Worm (Caenorhabditis elegans) whole organism, young adult: ENCODE data around the gene F36H5.12.

Source experiments
- B0336.3 ChIP-seq: fragments of 200-800 bp; sonication (Bioruptor generic); IDR thresholded peaks from 2 replicates; pipeline ENCODE4 v1.3.6; 2022; ENCODE audit warnings: missing genetic modification characterization, missing compliant biosample characterization
- C06A6.2 ChIP-seq: fragments of 200-800 bp; sonication (Bioruptor generic); conservative IDR thresholded peaks from 2 replicates; pipeline ENCODE4 v1.3.6; 2022; ENCODE audit warnings: missing genetic modification characterization, missing compliant biosample characterization
- F39B2.1 ChIP-seq: fragments of 200-800 bp; sonication (Bioruptor generic); IDR thresholded peaks from 2 replicates; pipeline ENCODE4 v1.3.6; 2022; ENCODE audit warnings: missing genetic modification reagents, missing genetic modification characterization, missing compliant biosample characterization
- F49E8.2 ChIP-seq: sonication (generic microtip); optimal IDR thresholded peaks from 3 replicates; lab custom pipeline; 2017; ENCODE audit warnings: missing genetic modification characterization, mild to moderate bottlenecking, missing compliant biosample characterization, antibody characterized with exemption, moderate library complexity; ENCODE audit not compliant: insufficient read depth
- F52B5.7 ChIP-seq: sonication (generic microtip); optimal IDR thresholded peaks from 2 replicates; lab custom pipeline; 2016; ENCODE audit warnings: mild to moderate bottlenecking, missing genetic modification characterization, missing compliant biosample characterization
- K12H6.12 ChIP-seq: fragments of 200-800 bp; sonication (Bioruptor generic); optimal IDR thresholded peaks from 2 replicates; lab custom pipeline; 2018; ENCODE audit warnings: mild to moderate bottlenecking, missing genetic modification characterization, missing compliant biosample characterization
- T26A5.8 ChIP-seq: sonication (generic microtip); optimal IDR thresholded peaks from 2 replicates; lab custom pipeline; 2016; ENCODE audit warnings: missing genetic modification characterization, missing compliant biosample characterization
- Y79H2A.3 ChIP-seq: fragments of 200-800 bp; sonication (Bioruptor generic); conservative IDR thresholded peaks from 2 replicates; pipeline ENCODE4 v1.3.6; 2022; ENCODE audit warnings: missing genetic modification reagents, missing genetic modification characterization, missing compliant biosample characterization
- atf-7 ChIP-seq: sonication (generic microtip); optimal IDR thresholded peaks from 2 replicates; lab custom pipeline; 2017; ENCODE audit warnings: mild to moderate bottlenecking, missing genetic modification characterization, missing compliant biosample characterization
- athp-1 ChIP-seq: sonication (generic microtip); optimal IDR thresholded peaks from 2 replicates; lab custom pipeline; 2017; ENCODE audit warnings: mild to moderate bottlenecking, missing genetic modification characterization, missing compliant biosample characterization
- attf-5 ChIP-seq: fragments of 200-800 bp; sonication (Bioruptor generic); optimal IDR thresholded peaks from 2 replicates; lab custom pipeline; 2018; ENCODE audit warnings: mild to moderate bottlenecking, missing genetic modification characterization, missing compliant biosample characterization
- ceh-91 ChIP-seq: fragments of 200-800 bp; sonication (Bioruptor generic); IDR thresholded peaks from 2 replicates; pipeline ENCODE4 v1.3.6; 2022; ENCODE audit warnings: missing genetic modification reagents, missing genetic modification characterization, missing compliant biosample characterization
- dox-1 ChIP-seq: fragments of 200-800 bp; sonication (Bioruptor generic); IDR thresholded peaks from 2 replicates; pipeline ENCODE4 v1.3.6; 2022; ENCODE audit warnings: missing genetic modification reagents, missing genetic modification characterization, missing compliant biosample characterization
- efl-1 ChIP-seq: fragments of 150-350 bp; optimal IDR thresholded peaks from 2 replicates; lab custom pipeline; 2014; ENCODE audit warnings: missing biosample characterization, missing genetic modification reagents, missing genetic modification characterization
- ekl-4 ChIP-seq: fragments of 200-800 bp; sonication (Bioruptor generic); IDR thresholded peaks from 2 replicates; pipeline ENCODE4 v1.3.6; 2022; ENCODE audit warnings: missing genetic modification reagents, missing genetic modification characterization, missing compliant biosample characterization
- gei-17 ChIP-seq: fragments of 200-800 bp; sonication (Bioruptor generic); optimal IDR thresholded peaks from 2 replicates; lab custom pipeline; 2018; ENCODE audit warnings: mild to moderate bottlenecking, missing genetic modification characterization, missing compliant biosample characterization
- hlh-26 ChIP-seq: fragments of 200-800 bp; sonication (Bioruptor generic); conservative IDR thresholded peaks from 2 replicates; pipeline ENCODE4 v1.3.6; 2022; ENCODE audit warnings: missing genetic modification reagents, missing genetic modification characterization, missing compliant biosample characterization
- hmg-20 ChIP-seq: fragments of 200-800 bp; sonication (Bioruptor generic); IDR thresholded peaks from 2 replicates; pipeline ENCODE4 v1.3.6; 2022; ENCODE audit warnings: missing genetic modification reagents, missing genetic modification characterization, missing compliant biosample characterization
- hrde-1 ChIP-seq: sonication (generic microtip); optimal IDR thresholded peaks from 2 replicates; lab custom pipeline; 2016; ENCODE audit warnings: missing genetic modification characterization, mild to moderate bottlenecking, missing compliant biosample characterization, moderate library complexity, missing genotype, missing genetic modification reagents, borderline replicate concordance
- let-607 ChIP-seq, 2 experiments: fragments of 200-800 bp in 1 of 2; sonication (Bioruptor generic) in 1 of 2; sonication (generic microtip) in 1 of 2; optimal IDR thresholded peaks; 2 replicates each; lab custom pipeline; 2016 to 2018; ENCODE audit warnings: mild to moderate bottlenecking in 2 of 2, missing compliant biosample characterization in 2 of 2, missing genetic modification characterization in 2 of 2, moderate library complexity in 2 of 2, missing genotype in 1 of 2
- lin-35 ChIP-seq, 3 experiments: fragments of 150-350 bp in 2 of 3; sonication (generic microtip) in 1 of 3; optimal IDR thresholded peaks; 2 replicates each; lab custom pipeline; 2014 to 2018; ENCODE audit warnings: missing biosample characterization in 3 of 3, missing genetic modification characterization in 3 of 3, missing genetic modification reagents in 3 of 3
- lin-40 ChIP-seq: sonication (generic microtip); optimal IDR thresholded peaks from 2 replicates; lab custom pipeline; 2016; ENCODE audit warnings: missing genetic modification characterization, mild to moderate bottlenecking, missing compliant biosample characterization, missing genotype, missing genetic modification reagents
- lin-54 ChIP-seq: fragments of 200-800 bp; sonication (Bioruptor generic); optimal IDR thresholded peaks from 2 replicates; lab custom pipeline; 2018; ENCODE audit warnings: mild to moderate bottlenecking, missing genetic modification characterization, missing compliant biosample characterization
- madf-10 ChIP-seq: sonication (generic microtip); optimal IDR thresholded peaks from 2 replicates; lab custom pipeline; 2016; ENCODE audit warnings: mild to moderate bottlenecking, missing genetic modification characterization, missing compliant biosample characterization
- madf-6 ChIP-seq: fragments of 200-800 bp; sonication (Bioruptor generic); IDR thresholded peaks from 2 replicates; pipeline ENCODE4 v1.3.6; 2022; ENCODE audit warnings: missing genetic modification reagents, missing genetic modification characterization, missing compliant biosample characterization
- madf-8 ChIP-seq: fragments of 200-800 bp; sonication (Bioruptor generic); conservative IDR thresholded peaks from 2 replicates; pipeline ENCODE4 v1.3.6; 2022; ENCODE audit warnings: missing genetic modification reagents, missing genetic modification characterization, missing compliant biosample characterization
- mel-28 ChIP-seq: sonication (generic microtip); optimal IDR thresholded peaks from 2 replicates; lab custom pipeline; 2016; ENCODE audit warnings: borderline replicate concordance, mild to moderate bottlenecking, missing genetic modification characterization, missing compliant biosample characterization
- nfya-1 ChIP-seq: sonication (generic microtip); optimal IDR thresholded peaks from 2 replicates; lab custom pipeline; 2017; ENCODE audit warnings: antibody characterized with exemption, missing compliant biosample characterization, missing genetic modification characterization, borderline replicate concordance; ENCODE audit not compliant: insufficient read depth
- nhr-90 ChIP-seq: sonication (generic microtip); optimal IDR thresholded peaks from 2 replicates; lab custom pipeline; 2016; ENCODE audit warnings: missing genotype, mild to moderate bottlenecking, missing genetic modification characterization, missing compliant biosample characterization
- pbrm-1 ChIP-seq: fragments of 200-800 bp; sonication (Bioruptor generic); IDR thresholded peaks from 2 replicates; pipeline ENCODE4 v1.3.6; 2022; ENCODE audit warnings: missing genetic modification reagents, missing genetic modification characterization, missing compliant biosample characterization
- rcor-1 ChIP-seq: fragments of 200-800 bp; sonication (Bioruptor generic); IDR thresholded peaks from 2 replicates; pipeline ENCODE4 v1.3.6; 2022; ENCODE audit warnings: missing genetic modification reagents, missing genetic modification characterization, missing compliant biosample characterization
- snpc-1.1 ChIP-seq: sonication (generic microtip); optimal IDR thresholded peaks from 2 replicates; lab custom pipeline; 2017; ENCODE audit warnings: missing genetic modification characterization, mild to moderate bottlenecking, missing compliant biosample characterization, antibody characterized with exemption, moderate library complexity, missing genotype, missing genetic modification reagents; ENCODE audit not compliant: insufficient read depth
- snpc-3.4 ChIP-seq: sonication (generic microtip); optimal IDR thresholded peaks from 2 replicates; lab custom pipeline; 2017; ENCODE audit warnings: missing genetic modification characterization, mild to moderate bottlenecking, missing compliant biosample characterization, antibody characterized with exemption, moderate library complexity, missing genotype, missing genetic modification reagents
- tbp1 ChIP-seq: fragments of 200-800 bp; sonication (Bioruptor generic); optimal IDR thresholded peaks from 2 replicates; lab custom pipeline; 2018; ENCODE audit warnings: mild to moderate bottlenecking, missing genetic modification characterization, missing compliant biosample characterization
- tlf-1 ChIP-seq: fragments of 200-800 bp; sonication (Bioruptor generic); optimal IDR thresholded peaks from 2 replicates; lab custom pipeline; 2018; ENCODE audit warnings: mild to moderate bottlenecking, missing genetic modification characterization, missing compliant biosample characterization
- unc-62 ChIP-seq: fragments of 150-350 bp; optimal IDR thresholded peaks from 2 replicates; lab custom pipeline; 2014; ENCODE audit warnings: missing biosample characterization, missing genetic modification reagents, missing genetic modification characterization
- xnd-1 ChIP-seq: sonication (generic microtip); optimal IDR thresholded peaks from 2 replicates; lab custom pipeline; 2016; ENCODE audit warnings: missing genotype, missing genetic modification reagents, missing genetic modification characterization, missing compliant biosample characterization
- ztf-6 ChIP-seq: fragments of 200-800 bp; sonication (Bioruptor generic); IDR thresholded peaks from 2 replicates; pipeline ENCODE4 v1.3.6; 2022; ENCODE audit warnings: missing genetic modification reagents, missing genetic modification characterization, missing compliant biosample characterization

The F36H5.12 gene

ce11 chrII:1782474-1782873 lies 39.8 kb downstream of the F36H5.12 start, which contains the start of gene math-4:
Gene math-4 (minus strand): TSS chrII:1782574.
- TF ChIP-seq xnd-1: no peak

DNA sequence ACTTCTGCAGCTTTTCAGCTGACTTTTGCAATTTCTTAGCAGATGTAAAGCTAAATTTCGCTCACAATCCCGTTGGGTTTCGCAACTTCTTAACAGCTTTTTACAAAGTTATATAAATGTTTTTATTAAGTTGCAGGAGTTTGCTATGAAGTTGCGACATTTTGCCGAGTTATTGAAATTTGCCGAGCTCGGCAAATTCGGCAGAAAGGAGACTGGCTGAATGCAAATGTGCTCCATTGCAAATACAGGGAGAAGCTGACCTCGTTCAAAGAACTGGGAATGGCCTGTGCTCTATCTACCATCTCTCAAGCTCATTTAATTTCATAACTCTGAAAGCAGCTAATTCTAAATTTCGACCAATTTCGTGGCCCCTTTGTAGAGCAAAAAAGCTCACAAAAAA lies 42.2 kb downstream of the F36H5.12 start, which contains the start of gene C08F1.11:
Gene C08F1.11, minus strand, starts transcription at position 101 of the 400 bp plus-strand sequence.
- TF ChIP-seq tbp1: no peak
- TF ChIP-seq tlf-1 (GFP tag; lab: Kevin White, UChicago): no peak
- no peak for TF ChIP-seq snpc-3.4
- TF ChIP-seq snpc-1.1: no peak
- TF ChIP-seq gei-17 (GFP tag; lab: Kevin White, UChicago): no peak
- TF ChIP-seq hmg-20 (GFP tag; lab: Robert Waterston, UW): no peak
- TF ChIP-seq efl-1 (GFP tag; lab: Kevin White, UChicago): no peak

DNA sequence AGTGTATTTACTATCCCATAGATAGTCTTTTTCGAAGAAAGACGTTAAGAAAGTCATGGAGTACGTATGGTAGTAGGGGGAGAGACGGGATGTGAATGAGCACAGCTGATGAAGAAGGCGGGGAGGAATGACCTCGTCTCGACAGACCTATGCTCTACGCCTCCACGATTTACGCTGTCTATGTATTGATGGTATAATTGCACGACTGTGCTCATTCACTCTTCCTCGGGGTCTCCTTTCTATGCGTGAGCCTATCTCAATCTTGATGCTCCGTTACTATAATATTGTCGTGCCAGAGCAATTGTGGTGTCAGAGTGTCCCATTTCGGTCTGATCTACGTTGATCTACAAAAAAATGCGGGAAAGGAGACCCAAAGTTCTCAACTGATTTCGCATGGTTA lies 43.6 kb downstream of the F36H5.12 start, which contains the start of gene C08F1.10:
Gene C08F1.10, minus strand, starts transcription at position 101 of the 400 bp plus-strand sequence.
- TF ChIP-seq nfya-1: no peak
- no peak for TF ChIP-seq hlh-26 (GFP tag; lab: Robert Waterston, UW)
- TF ChIP-seq xnd-1: no peak
- no peak for TF ChIP-seq lin-35 (GFP tag; optimal IDR thresholded peaks at IDR 0.05; lab: Kevin White, UChicago)
- TF ChIP-seq madf-8: no peak
- no peak for TF ChIP-seq let-607 (tag; optimal IDR thresholded peaks at IDR 0.05; lab: Kevin White, UChicago)
- no peak for TF ChIP-seq nhr-90 (tag; lab: Kevin White, UChicago)
- no peak for TF ChIP-seq pbrm-1 (GFP tag; lab: Robert Waterston, UW)
- TF ChIP-seq madf-6 (GFP tag; lab: Robert Waterston, UW): no peak
- no peak for TF ChIP-seq F39B2.1 (GFP tag; lab: Robert Waterston, UW)
- TF ChIP-seq attf-5: no peak
- TF ChIP-seq F52B5.7 (tag; lab: Kevin White, UChicago): no peak
- no peak for TF ChIP-seq C06A6.2 (GFP tag; lab: Robert Waterston, UW)
- TF ChIP-seq K12H6.12 (tag; lab: Kevin White, UChicago): no peak
- TF ChIP-seq madf-10 (tag; lab: Kevin White, UChicago): no peak

ce11 chrII:1787208-1787607 lies 44.6 kb downstream of the F36H5.12 start:
- no peak for TF ChIP-seq lin-40 (tag; lab: Kevin White, UChicago)
- TF ChIP-seq mel-28 (tag; lab: Kevin White, UChicago): no peak
- TF ChIP-seq T26A5.8 (tag; lab: Kevin White, UChicago): no peak
- no peak for TF ChIP-seq B0336.3
- no peak for TF ChIP-seq K12H6.12 (tag; lab: Kevin White, UChicago)
- no peak for TF ChIP-seq athp-1 (tag; lab: Kevin White, UChicago)
- TF ChIP-seq ztf-6 (GFP tag; lab: Robert Waterston, UW): no peak
- no peak for TF ChIP-seq rcor-1 (GFP tag; lab: Robert Waterston, UW)
- no peak for TF ChIP-seq dox-1
- no peak for TF ChIP-seq F49E8.2 (tag; lab: Kevin White, UChicago)
- TF ChIP-seq, all 124 proteins: peak for 0

DNA sequence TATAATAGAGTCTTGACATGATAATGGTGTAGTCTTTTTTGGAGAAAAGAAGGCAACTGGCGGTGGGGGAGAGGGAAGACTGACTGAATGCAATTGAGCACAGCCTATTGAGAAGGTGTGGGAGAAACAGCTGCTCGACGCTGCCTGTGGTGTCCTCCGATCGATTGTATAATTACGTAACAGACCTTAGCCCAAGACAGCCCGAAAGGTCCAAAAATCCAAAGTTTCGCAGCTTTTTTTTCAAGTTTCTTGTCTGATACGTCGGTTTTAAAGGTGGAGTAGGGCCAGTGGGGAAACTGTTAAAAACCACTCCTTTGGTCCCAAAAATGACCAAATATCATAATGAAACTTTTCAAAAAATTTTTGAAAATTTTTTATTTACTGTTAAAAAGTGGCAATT lies 45.5 kb downstream of the F36H5.12 start, which contains the start of the genes C08F1.6 and fbxb-13:
Gene C08F1.6, minus strand, starts transcription at position 101 of the 400 bp plus-strand sequence.
Gene fbxb-13, plus strand, starts transcription at position 191 of the 400 bp plus-strand sequence.
- TF ChIP-seq ceh-91: no peak
- TF ChIP-seq attf-5: no peak
- TF ChIP-seq B0336.3: no peak
- TF ChIP-seq lin-54: no peak
- TF ChIP-seq atf-7 (tag; lab: Kevin White, UChicago): no peak
- TF ChIP-seq unc-62: no peak
- TF ChIP-seq hrde-1 (tag; lab: Kevin White, UChicago): no peak
- no peak for TF ChIP-seq ekl-4
- TF ChIP-seq rcor-1 (GFP tag; lab: Robert Waterston, UW): no peak
- no peak for TF ChIP-seq Y79H2A.3 (GFP tag; lab: Robert Waterston, UW)
- TF ChIP-seq, all 124 proteins: peak for 0
